Worm (Caenorhabditis elegans) whole organism, L4 larva: ENCODE measurements around the gene F28H7.7.

ENCODE experiments used
- F37D6.2 ChIP-seq: sonication (generic microtip); optimal IDR thresholded peaks from 2 replicates; lab custom pipeline; 2016; ENCODE audit warnings: mild to moderate bottlenecking, missing genetic modification characterization, missing compliant biosample characterization
- T26A8.4 ChIP-seq: fragments of 200-800 bp; sonication (Bioruptor generic); IDR thresholded peaks from 2 replicates; pipeline ENCODE4 v1.3.6; 2022; ENCODE audit warnings: missing genetic modification characterization, missing compliant biosample characterization
- Y75B8A.6 ChIP-seq: fragments of 200-800 bp; sonication (Bioruptor generic); IDR thresholded peaks from 2 replicates; pipeline ENCODE4 v1.3.6; 2022; ENCODE audit warnings: missing genetic modification reagents, missing genetic modification characterization, missing compliant biosample characterization
- aha-1 ChIP-seq: fragments of 150-350 bp; peaks from one replicate; lab custom pipeline; 2014; ENCODE audit warnings: missing biosample characterization, missing genetic modification characterization
- aly-2 ChIP-seq: sonication (generic microtip); optimal IDR thresholded peaks from 2 replicates; lab custom pipeline; 2018; ENCODE audit warnings: missing biosample characterization, missing genetic modification characterization
- ama-1 ChIP-seq: fragments of 150-350 bp; optimal IDR thresholded peaks from 2 replicates; lab custom pipeline; 2014; ENCODE audit warnings: inconsistent platforms, mixed read lengths
- attf-4 ChIP-seq: sonication (generic microtip); optimal IDR thresholded peaks from 3 replicates; lab custom pipeline; 2017; ENCODE audit warnings: missing biosample characterization, missing genetic modification characterization
- ceh-32 ChIP-seq: sonication (generic microtip); optimal IDR thresholded peaks from 2 replicates; lab custom pipeline; 2016; ENCODE audit warnings: mild to moderate bottlenecking, missing genetic modification characterization, missing compliant biosample characterization; ENCODE audit not compliant: poor library complexity
- ceh-82 ChIP-seq: sonication (generic microtip); optimal IDR thresholded peaks from 2 replicates; lab custom pipeline; 2017; ENCODE audit warnings: missing biosample characterization, missing genetic modification characterization
- cey-2 ChIP-seq: sonication (generic microtip); optimal IDR thresholded peaks from 3 replicates; lab custom pipeline; 2017; ENCODE audit warnings: missing genetic modification characterization, mild to moderate bottlenecking, missing compliant biosample characterization, antibody characterized with exemption, borderline replicate concordance; ENCODE audit not compliant: insufficient read depth
- ctbp-1 ChIP-seq: fragments of 200-800 bp; sonication (Bioruptor generic); IDR thresholded peaks from 2 replicates; pipeline ENCODE4 v1.3.6; 2022; ENCODE audit warnings: missing genetic modification reagents, missing genetic modification characterization, missing compliant biosample characterization
- daf-16 ChIP-seq, 3 experiments: sonication (generic microtip); optimal IDR thresholded peaks; 2 replicates each; lab custom pipeline; 2016 to 2017; ENCODE audit warnings: missing genetic modification characterization in 3 of 3, missing genetic modification reagents in 3 of 3, mild to moderate bottlenecking in 2 of 3, missing compliant biosample characterization in 2 of 3, missing biosample characterization in 1 of 3, moderate library complexity in 1 of 3
- daf-19 ChIP-seq: fragments of 200-800 bp; sonication (Bioruptor generic); conservative IDR thresholded peaks from 2 replicates; pipeline ENCODE4 v1.3.6; 2022; ENCODE audit warnings: missing genetic modification characterization, missing compliant biosample characterization
- daf-8 ChIP-seq: fragments of 200-800 bp; sonication (Bioruptor generic); IDR thresholded peaks from 2 replicates; pipeline ENCODE4 v1.3.6; 2022; ENCODE audit warnings: missing genetic modification characterization, missing compliant biosample characterization
- dmd-6 ChIP-seq: fragments of 200-800 bp; sonication (Bioruptor generic); IDR thresholded peaks from 2 replicates; pipeline ENCODE4 v1.3.6; 2022; ENCODE audit warnings: missing genetic modification reagents, missing genetic modification characterization, missing compliant biosample characterization
- dmd-9 ChIP-seq: fragments of 200-800 bp; sonication (Bioruptor generic); IDR thresholded peaks from 2 replicates; pipeline ENCODE4 v1.3.6; 2022; ENCODE audit warnings: missing genetic modification reagents, missing genetic modification characterization, missing compliant biosample characterization
- hlh-11 ChIP-seq: fragments of 200-800 bp; sonication (Bioruptor generic); optimal IDR thresholded peaks from 2 replicates; lab custom pipeline; 2018; ENCODE audit warnings: mild to moderate bottlenecking, missing genetic modification characterization, missing compliant biosample characterization
- hlh-30 ChIP-seq: sonication (generic microtip); optimal IDR thresholded peaks from 2 replicates; lab custom pipeline; 2017; ENCODE audit warnings: antibody characterized with exemption, mild to moderate bottlenecking, missing genetic modification characterization, missing compliant biosample characterization; ENCODE audit not compliant: insufficient read depth
- hmg-1.1 ChIP-seq: fragments of 200-800 bp; sonication (Bioruptor generic); IDR thresholded peaks from 2 replicates; pipeline ENCODE4 v1.3.6; 2022; ENCODE audit warnings: missing genetic modification reagents, missing genetic modification characterization, missing compliant biosample characterization
- jun-1 ChIP-seq: fragments of 150-350 bp; optimal IDR thresholded peaks from 2 replicates; lab custom pipeline; 2014; ENCODE audit warnings: missing biosample characterization, missing genetic modification reagents, missing genetic modification characterization
- lir-3 ChIP-seq: sonication (generic microtip); optimal IDR thresholded peaks from 2 replicates; lab custom pipeline; 2016; ENCODE audit warnings: mild to moderate bottlenecking, missing genetic modification characterization, missing compliant biosample characterization
- lsy-2 ChIP-seq, 2 experiments: fragments of 150-350 bp in 1 of 2; sonication (generic microtip) in 1 of 2; optimal IDR thresholded peaks; 2 replicates each; lab custom pipeline; 2014 to 2017; ENCODE audit warnings: missing biosample characterization in 2 of 2, missing genetic modification characterization in 2 of 2
- madf-9 ChIP-seq: fragments of 200-800 bp; sonication (Bioruptor generic); conservative IDR thresholded peaks from 2 replicates; pipeline ENCODE4 v1.3.6; 2022; ENCODE audit warnings: missing genetic modification reagents, missing genetic modification characterization, missing compliant biosample characterization
- mdl-1 ChIP-seq, 2 experiments: fragments of 150-350 bp in 1 of 2; sonication (generic microtip) in 1 of 2; optimal IDR thresholded peaks; 2 replicates each; lab custom pipeline; 2014 to 2017; ENCODE audit warnings: missing biosample characterization in 2 of 2, missing genetic modification characterization in 2 of 2
- mes-2 ChIP-seq: sonication (generic microtip); optimal IDR thresholded peaks from 2 replicates; lab custom pipeline; 2016; ENCODE audit warnings: missing genotype, mild to moderate bottlenecking, missing genetic modification characterization, missing compliant biosample characterization; ENCODE audit not compliant: poor library complexity, severe bottlenecking
- mxl-2 ChIP-seq: fragments of 200-800 bp; sonication (Bioruptor generic); conservative IDR thresholded peaks from 2 replicates; pipeline ENCODE4 v1.3.6; 2022; ENCODE audit warnings: missing genetic modification reagents, missing genetic modification characterization, missing compliant biosample characterization
- mxl-3 ChIP-seq: fragments of 200-800 bp; sonication (Bioruptor generic); optimal IDR thresholded peaks from 2 replicates; lab custom pipeline; 2018; ENCODE audit warnings: mild to moderate bottlenecking, missing genetic modification characterization, missing compliant biosample characterization
- nhr-10 ChIP-seq: fragments of 150-350 bp; optimal IDR thresholded peaks from 2 replicates; lab custom pipeline; 2014; ENCODE audit warnings: missing biosample characterization, missing genetic modification characterization
- nhr-28 ChIP-seq: fragments of 150-350 bp; optimal IDR thresholded peaks from 2 replicates; lab custom pipeline; 2014; ENCODE audit warnings: missing biosample characterization, missing genetic modification characterization
- nhr-41 ChIP-seq: fragments of 200-800 bp; sonication (Bioruptor generic); IDR thresholded peaks from 2 replicates; pipeline ENCODE4 v1.3.6; 2022; ENCODE audit warnings: missing genetic modification reagents, missing genetic modification characterization, missing compliant biosample characterization
- nhr-48 ChIP-seq: sonication (generic microtip); optimal IDR thresholded peaks from 2 replicates; lab custom pipeline; 2016; ENCODE audit warnings: mild to moderate bottlenecking, missing genetic modification characterization, missing compliant biosample characterization
- nhr-6 ChIP-seq: fragments of 150-350 bp; optimal IDR thresholded peaks from 2 replicates; lab custom pipeline; 2014; ENCODE audit warnings: missing biosample characterization, missing genetic modification characterization
- pha-4 ChIP-seq, 2 experiments: fragments of 150-350 bp in 1 of 2; fragments of 200-800 bp in 1 of 2; sonication (Bioruptor generic) in 1 of 2; IDR thresholded peaks in 1 of 2; optimal IDR thresholded peaks in 1 of 2; 2 replicates each; pipeline versions ENCODE4 v1.3.6 to Lab custom; 2014 to 2022; ENCODE audit warnings: missing genetic modification characterization in 2 of 2, missing genetic modification reagents in 2 of 2, missing biosample characterization in 1 of 2, missing compliant biosample characterization in 1 of 2
- pqm-1 ChIP-seq: sonication (generic microtip); optimal IDR thresholded peaks from 2 replicates; lab custom pipeline; 2017; ENCODE audit warnings: missing biosample characterization, missing genetic modification characterization
- rbr-2 ChIP-seq: sonication (generic microtip); optimal IDR thresholded peaks from 2 replicates; lab custom pipeline; 2016; ENCODE audit warnings: missing genotype, missing genetic modification characterization, missing compliant biosample characterization
- saeg-2 ChIP-seq: fragments of 200-800 bp; sonication (Bioruptor generic); IDR thresholded peaks from 2 replicates; pipeline ENCODE4 v1.3.6; 2022; ENCODE audit warnings: missing genetic modification reagents, missing genetic modification characterization, missing compliant biosample characterization
- set-16 ChIP-seq: fragments of 200-800 bp; sonication (Bioruptor generic); IDR thresholded peaks from 2 replicates; pipeline ENCODE4 v1.3.6; 2022; ENCODE audit warnings: missing genetic modification reagents, missing genetic modification characterization, missing compliant biosample characterization
- snpc-1.2 ChIP-seq: fragments of 200-800 bp; sonication (Bioruptor generic); IDR thresholded peaks from 2 replicates; pipeline ENCODE4 v1.3.6; 2022; ENCODE audit warnings: missing genetic modification reagents, missing genetic modification characterization, missing compliant biosample characterization
- snpc-4 ChIP-seq: fragments of 150-350 bp; optimal IDR thresholded peaks from 2 replicates; lab custom pipeline; 2014; ENCODE audit warnings: missing biosample characterization, missing genetic modification characterization
- tra-1 ChIP-seq: fragments of 200-800 bp; sonication (Bioruptor generic); IDR thresholded peaks from 2 replicates; pipeline ENCODE4 v1.3.6; 2022; ENCODE audit warnings: missing genetic modification reagents, missing genetic modification characterization, missing compliant biosample characterization
- unc-130 ChIP-seq: sonication (generic microtip); optimal IDR thresholded peaks from 2 replicates; lab custom pipeline; 2016; ENCODE audit warnings: missing genetic modification reagents, missing genetic modification characterization, missing compliant biosample characterization
- unc-62 ChIP-seq, 3 experiments: fragments of 150-350 bp in 1 of 3; sonication (generic microtip); optimal IDR thresholded peaks in 2 of 3; peaks in 1 of 3; 1 replicate in 1 of 3; 2 replicates in 2 of 3; lab custom pipeline; 2014 to 2017; ENCODE audit warnings: missing biosample characterization in 3 of 3, missing genetic modification characterization in 3 of 3, missing genetic modification reagents in 3 of 3, missing genotype in 1 of 3
- vab-7 ChIP-seq: fragments of 200-800 bp; sonication (Bioruptor generic); IDR thresholded peaks from 2 replicates; pipeline ENCODE4 v1.3.6; 2022; ENCODE audit warnings: missing genetic modification reagents, missing genetic modification characterization, missing compliant biosample characterization
- zag-1 ChIP-seq: fragments of 150-350 bp; optimal IDR thresholded peaks from 2 replicates; lab custom pipeline; 2014; ENCODE audit warnings: missing biosample characterization, missing genetic modification characterization
- zip-11 ChIP-seq: fragments of 200-800 bp; sonication (Bioruptor generic); IDR thresholded peaks from 2 replicates; pipeline ENCODE4 v1.3.6; 2022; ENCODE audit warnings: missing genetic modification characterization, missing compliant biosample characterization

F28H7.7 gene

ce11 chrV:10718037-10718436 is 35.9 kb downstream of the F28H7.7 start:
- TF ChIP-seq snpc-4 (tag; lab: Kevin White, UChicago), result no peak
- no peak for TF ChIP-seq mxl-2 (GFP tag; lab: Robert Waterston, UW)
- TF ChIP-seq nhr-28 (tag; lab: Kevin White, UChicago), result no peak
- TF ChIP-seq nhr-41 (GFP tag; lab: Robert Waterston, UW), result no peak
- TF ChIP-seq dmd-6, result no peak
- TF ChIP-seq cey-2 (tag; lab: Kevin White, UChicago), result no peak

ce11 chrV:10716865-10717713 is 36.9 kb downstream of the F28H7.7 start:
- TF ChIP-seq saeg-2 (GFP tag; lab: Robert Waterston, UW), result no peak
- peak in 1 of 2 experiments; percentile 98 for TF ChIP-seq unc-62 (GFP tag; optimal IDR thresholded peaks at IDR 0.05 in 1 of 2; lab: Kevin White, UChicago)
- TF ChIP-seq unc-62 (tag; optimal IDR thresholded peaks at IDR 0.05; lab: Kevin White, UChicago), result no peak
- TF ChIP-seq attf-4, result no peak
- no peak for TF ChIP-seq dmd-9 (GFP tag; lab: Robert Waterston, UW)
- no peak for TF ChIP-seq daf-19 (GFP tag; lab: Robert Waterston, UW)
- TF ChIP-seq pqm-1 (tag; lab: Kevin White, UChicago), result no peak
- no peak for TF ChIP-seq jun-1 (tag; lab: Kevin White, UChicago)
- TF ChIP-seq F37D6.2 (tag; lab: Kevin White, UChicago), result peak; percentile 8
- peak; percentile 20; the same call in 1 of the 2 replicates for TF ChIP-seq dmd-6
- peak; percentile 95 for TF ChIP-seq hlh-11 (tag; lab: Kevin White, UChicago)
- TF ChIP-seq lir-3 (tag; lab: Kevin White, UChicago), result no peak
- TF ChIP-seq nhr-48 (tag; lab: Kevin White, UChicago), result peak; percentile 52
- no peak for TF ChIP-seq ceh-82 (tag; lab: Kevin White, UChicago)
- peak; percentile 89 for TF ChIP-seq hlh-30
- TF ChIP-seq mxl-3 (GFP tag; lab: Kevin White, UChicago), result peak; percentile 86
- TF ChIP-seq rbr-2, result peak; percentile 6
- peak; percentile 15; the same call in 1 of the 2 replicates for TF ChIP-seq hmg-1.1
- peak; percentile 57 for TF ChIP-seq nhr-10
- no peak for TF ChIP-seq unc-130 (GFP tag; lab: Kevin White, UChicago)
- peak; percentile 60 for TF ChIP-seq tra-1 (GFP tag; lab: Robert Waterston, UW)
- TF ChIP-seq vab-7, result peak; percentile 33; the same call in 1 of the 2 replicates
- peak; percentile 99 for TF ChIP-seq aha-1 (tag; lab: Kevin White, UChicago)
- no peak for TF ChIP-seq aly-2
- TF ChIP-seq mdl-1 (tag; optimal IDR thresholded peaks at IDR 0.05; lab: Kevin White, UChicago), result peak; percentile 60 to 91
- no peak for TF ChIP-seq pha-4 (GFP tag; IDR thresholded peaks at IDR 0.05; lab: Robert Waterston, UW)
- no peak for TF ChIP-seq pha-4 (tag; optimal IDR thresholded peaks at IDR 0.05; lab: Kevin White, UChicago)
- TF ChIP-seq T26A8.4 (GFP tag; lab: Robert Waterston, UW), result 0 out of 2 replicates have a peak, but pooled peaks have one; percentile 15
- TF ChIP-seq mes-2 (tag; lab: Kevin White, UChicago), result peak; percentile 31
- no peak for TF ChIP-seq madf-9 (GFP tag; lab: Robert Waterston, UW)
- peak; percentile 67 for TF ChIP-seq nhr-28 (tag; lab: Kevin White, UChicago)
- TF ChIP-seq zag-1 (tag; lab: Kevin White, UChicago), result no peak
- TF ChIP-seq daf-16 (GFP tag; optimal IDR thresholded peaks at IDR 0.05; lab: Kevin White, UChicago), result no peak
- no peak for TF ChIP-seq daf-16 (tag; optimal IDR thresholded peaks at IDR 0.05; lab: Kevin White, UChicago)
- no peak for TF ChIP-seq zip-11 (GFP tag; lab: Robert Waterston, UW)
- peak; percentile 90 for TF ChIP-seq set-16
- no peak for TF ChIP-seq ctbp-1 (GFP tag; lab: Robert Waterston, UW)
- TF ChIP-seq ceh-32 (tag; lab: Kevin White, UChicago), result no peak
- no peak for TF ChIP-seq snpc-1.2 (GFP tag; lab: Robert Waterston, UW)
- TF ChIP-seq Y75B8A.6 (GFP tag; lab: Robert Waterston, UW), result 0 out of 2 replicates have a peak, but pooled peaks have one; percentile 3
- TF ChIP-seq nhr-6 (tag; lab: Kevin White, UChicago), result no peak
- peak; percentile 29 to 44 for TF ChIP-seq lsy-2 (tag; optimal IDR thresholded peaks at IDR 0.05; lab: Kevin White, UChicago)
- no peak for TF ChIP-seq ama-1 (lab: Kevin White, UChicago)
- TF ChIP-seq daf-8 (GFP tag; lab: Robert Waterston, UW), result no peak
